Fruit fly (Drosophila melanogaster): ENCODE results near the gene pnr.

dm6 chr3R:16067494-16067893 is 41.6 kb downstream of the pnr start, which contains the start of gene CG10185:
- TF ChIP-seq Hnf4 (GFP tag; optimal IDR thresholded peaks at IDR 0.05) (no peak), Hr83 (GFP tag; optimal IDR thresholded peaks at IDR 0.05; ENCODE audit: poor library complexity, severe bottlenecking) (no peak), CrebA (GFP tag; optimal IDR thresholded peaks at IDR 0.05; ENCODE audit: borderline replicate concordance) (no peak), sv (GFP tag; optimal IDR thresholded peaks at IDR 0.05) (no peak), HLH106 (tag; optimal IDR thresholded peaks at IDR 0.05) (no peak), h (GFP tag; optimal IDR thresholded peaks at IDR 0.05) (no peak), CG9705 (GFP tag; optimal IDR thresholded peaks at IDR 0.05) (no peak)
